Fruit fly (Drosophila melanogaster) whole organism, adult: ENCODE results near the gene sgg.

Experiments
- CG11617 ChIP-seq: fragments of 200-800 bp; sonication (Bioruptor generic); optimal IDR thresholded peaks from 2 replicates; lab custom pipeline; 2017; ENCODE audit warnings: mild to moderate bottlenecking, missing biosample characterization, missing genetic modification reagents, missing genetic modification characterization
- CG12768 ChIP-seq: fragments of 200-800 bp; sonication (Bioruptor generic); optimal IDR thresholded peaks from 2 replicates; lab custom pipeline; 2017; ENCODE audit warnings: missing biosample characterization, missing genetic modification characterization, mild to moderate bottlenecking, moderate library complexity, missing genetic modification reagents
- CG14711 ChIP-seq: fragments of 200-800 bp; sonication (Bioruptor generic); optimal IDR thresholded peaks from 2 replicates; lab custom pipeline; 2018; ENCODE audit warnings: missing biosample characterization, mild to moderate bottlenecking, missing genetic modification characterization, moderate library complexity
- CG1620 ChIP-seq: fragments of 200-800 bp; sonication (Bioruptor generic); optimal IDR thresholded peaks from 2 replicates; lab custom pipeline; 2016; ENCODE audit warnings: missing biosample characterization, missing genetic modification characterization
- CG33017 ChIP-seq: fragments of 200-800 bp; sonication (Bioruptor generic); optimal IDR thresholded peaks from 2 replicates; lab custom pipeline; 2018; ENCODE audit warnings: missing biosample characterization, mild to moderate bottlenecking, missing genetic modification characterization, moderate library complexity
- CG5204 ChIP-seq: fragments of 200-800 bp; sonication (Bioruptor generic); optimal IDR thresholded peaks from 2 replicates; lab custom pipeline; 2016; ENCODE audit warnings: missing biosample characterization, missing genetic modification characterization
- CG7045 ChIP-seq: fragments of 200-800 bp; sonication (Bioruptor generic); optimal IDR thresholded peaks from 2 replicates; lab custom pipeline; 2017; ENCODE audit warnings: missing biosample characterization, mild to moderate bottlenecking, missing genetic modification characterization
- CG7101 ChIP-seq: fragments of 200-800 bp; sonication (Bioruptor generic); optimal IDR thresholded peaks from 2 replicates; lab custom pipeline; 2018; ENCODE audit warnings: missing biosample characterization, mild to moderate bottlenecking, missing genetic modification characterization, moderate library complexity
- Clk ChIP-seq: fragments of 200-800 bp; sonication (Bioruptor generic); optimal IDR thresholded peaks from 2 replicates; lab custom pipeline; 2017; ENCODE audit warnings: missing biosample characterization, missing genetic modification characterization
- Crg-1 ChIP-seq: fragments of 200-800 bp; sonication (Bioruptor generic); optimal IDR thresholded peaks from 2 replicates; lab custom pipeline; 2016; ENCODE audit warnings: missing biosample characterization, missing genetic modification characterization
- Hr96 ChIP-seq: fragments of 200-800 bp; sonication (Bioruptor generic); optimal IDR thresholded peaks from 2 replicates; lab custom pipeline; 2016; ENCODE audit warnings: missing biosample characterization, missing genetic modification characterization
- Mnt ChIP-seq: fragments of 200-800 bp; sonication (Bioruptor generic); optimal IDR thresholded peaks from 2 replicates; lab custom pipeline; 2016; ENCODE audit warnings: missing biosample characterization, mild to moderate bottlenecking, missing genetic modification characterization
- bab1 ChIP-seq: fragments of 200-800 bp; sonication (Bioruptor generic); optimal IDR thresholded peaks from 3 replicates; lab custom pipeline; 2019; ENCODE audit warnings: missing biosample characterization, mild to moderate bottlenecking, missing genetic modification characterization, moderate library complexity
- cic ChIP-seq: fragments of 200-800 bp; sonication (Bioruptor generic); optimal IDR thresholded peaks from 2 replicates; lab custom pipeline; 2017; ENCODE audit warnings: missing biosample characterization, mild to moderate bottlenecking, missing genetic modification characterization, moderate library complexity
- cnc ChIP-seq, 2 experiments: fragments of >200 bp; optimal IDR thresholded peaks; 2 replicates each; lab custom pipeline; 2017
- kay ChIP-seq: fragments of 200-800 bp; sonication (Bioruptor generic); peaks from one replicate; lab custom pipeline; 2016; ENCODE audit warnings: missing biosample characterization, missing genetic modification characterization, borderline replicate concordance
- ovo ChIP-seq: fragments of 200-800 bp; sonication (Bioruptor generic); optimal IDR thresholded peaks from 2 replicates; lab custom pipeline; 2016; ENCODE audit warnings: missing biosample characterization, missing genetic modification characterization
- pad ChIP-seq: fragments of 200-800 bp; sonication (Bioruptor generic); optimal IDR thresholded peaks from 3 replicates; lab custom pipeline; 2017; ENCODE audit warnings: missing biosample characterization, missing genetic modification characterization, mild to moderate bottlenecking, moderate library complexity, missing genetic modification reagents
- tj ChIP-seq: fragments of 200-800 bp; sonication (Bioruptor generic); optimal IDR thresholded peaks from 3 replicates; lab custom pipeline; 2017; ENCODE audit warnings: missing biosample characterization, mild to moderate bottlenecking, missing genetic modification characterization, moderate library complexity
- toe ChIP-seq: fragments of 200-800 bp; sonication (Bioruptor generic); optimal IDR thresholded peaks from 2 replicates; lab custom pipeline; 2016; ENCODE audit warnings: missing biosample characterization, missing genetic modification characterization

The sgg gene

DNA sequence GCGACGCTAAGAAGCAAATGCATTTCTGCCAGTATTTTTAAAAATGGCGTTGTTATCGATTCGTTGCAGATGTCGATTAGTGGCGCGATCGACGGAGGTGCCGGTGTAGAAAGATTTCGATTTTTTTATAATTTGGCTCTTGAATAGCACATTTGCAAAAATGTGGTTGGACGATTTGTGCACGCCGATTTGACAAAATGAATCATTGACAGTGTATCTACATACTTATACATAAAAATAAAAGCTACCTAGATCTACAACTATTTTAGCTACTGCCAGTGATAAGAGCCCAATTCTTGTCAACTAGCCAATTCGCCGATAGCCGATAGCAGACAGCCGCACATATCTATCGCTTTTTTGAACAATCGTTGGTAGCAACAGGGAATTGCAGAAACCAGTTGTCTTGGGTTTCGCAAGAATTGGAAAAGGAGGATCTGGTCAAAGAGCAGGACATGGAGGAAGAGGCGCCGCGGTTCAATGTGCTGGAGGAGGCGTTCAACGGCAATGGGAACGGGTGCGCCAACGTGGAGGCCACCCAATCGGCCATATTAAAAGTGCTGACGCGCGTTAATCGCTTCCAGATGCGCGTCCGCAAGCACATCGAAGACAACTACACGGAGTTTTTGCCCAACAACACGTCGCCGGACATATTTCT lies 29.8 kb upstream of the sgg start, which contains the start of the genes Klp3A and Zw10:
Klp3A (minus strand) TSS at position 202 of the 655 bp plus-strand sequence.
Zw10 (plus strand) TSS at position 347 of the 655 bp plus-strand sequence.
- TF ChIP-seq tj (GFP tag; lab: Kevin White, UChicago) (peak; percentile 93), CG33017 (no peak), cic (GFP tag; lab: Kevin White, UChicago) (no peak), CG7045 (GFP tag; lab: Kevin White, UChicago) (no peak), CG11617 (GFP tag; lab: Kevin White, UChicago) (no peak), Hr96 (GFP tag; lab: Kevin White, UChicago) (no peak), toe (GFP tag; lab: Kevin White, UChicago) (no peak), CG7101 (tag; lab: Kevin White, UChicago) (peak; percentile 31), CG14711 (tag; lab: Kevin White, UChicago) (peak; percentile 16), Mnt (peak; percentile 36), bab1 (GFP tag; lab: Kevin White, UChicago) (peak; percentile 71), Crg-1 (GFP tag; lab: Kevin White, UChicago) (no peak), kay (no peak), ovo (GFP tag; lab: Kevin White, UChicago) (no peak), Clk (no peak), pad (GFP tag; lab: Kevin White, UChicago) (no peak), CG1620 (peak; percentile 12), CG5204 (GFP tag; lab: Kevin White, UChicago) (no peak), CG12768 (no peak), cnc (optimal IDR thresholded peaks at IDR 0.05; lab: Kevin White, UChicago) (no peak)

DNA sequence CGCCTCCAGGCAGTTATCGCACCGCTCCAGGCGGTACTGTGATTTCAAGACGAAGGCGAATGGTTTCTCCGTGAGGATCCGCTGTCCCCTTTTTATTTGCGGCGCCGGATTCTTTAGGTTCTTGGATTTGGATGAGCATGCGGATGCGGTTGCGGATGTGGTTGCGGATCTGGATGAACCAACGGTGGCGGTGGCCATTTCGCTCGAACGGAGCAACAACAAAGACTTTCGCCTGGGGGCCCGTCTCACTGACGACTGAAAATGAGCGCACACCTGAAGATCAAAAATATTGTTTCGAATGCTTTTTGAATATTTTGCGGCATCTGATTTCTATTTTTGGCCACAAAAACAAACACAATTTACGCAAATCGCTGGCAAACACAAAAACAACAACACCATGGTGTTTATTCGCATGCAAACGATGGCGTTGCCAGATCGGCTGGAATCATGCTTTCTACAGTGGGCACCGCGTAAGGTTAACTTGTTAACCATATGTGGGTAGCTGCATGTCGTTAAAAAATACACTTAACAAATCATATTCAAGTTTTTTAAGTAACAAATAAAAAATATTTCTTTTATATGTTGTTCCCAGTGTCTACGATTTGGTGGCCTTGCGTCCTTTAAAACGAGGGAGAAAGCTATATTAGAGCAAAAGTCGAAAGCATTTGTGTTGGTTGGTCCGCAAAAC lies 25.1 kb upstream of the sgg start, which contains the start of gene Smyd3:
Smyd3 (minus strand) TSS at position 407 of the 688 bp plus-strand sequence.
- peak; percentile 46 for TF ChIP-seq CG7045 (GFP tag; lab: Kevin White, UChicago)
- peak; percentile 83 for TF ChIP-seq Mnt
- peak; percentile 61 for TF ChIP-seq toe (GFP tag; lab: Kevin White, UChicago)
- peak; percentile 50 for TF ChIP-seq pad (GFP tag; lab: Kevin White, UChicago)
- peak; percentile 74 for TF ChIP-seq CG11617 (GFP tag; lab: Kevin White, UChicago)
- TF ChIP-seq CG5204 (GFP tag; lab: Kevin White, UChicago), result no peak
- TF ChIP-seq Hr96 (GFP tag; lab: Kevin White, UChicago), result no peak
- TF ChIP-seq cnc (optimal IDR thresholded peaks at IDR 0.05; lab: Kevin White, UChicago), result no peak
- peak; percentile 81 for TF ChIP-seq bab1 (GFP tag; lab: Kevin White, UChicago)
- TF ChIP-seq ovo (GFP tag; lab: Kevin White, UChicago), result no peak
- peak; percentile 52 for TF ChIP-seq CG1620
- TF ChIP-seq CG12768, result peak; percentile 68
- no peak for TF ChIP-seq kay
- peak; percentile 40 for TF ChIP-seq tj (GFP tag; lab: Kevin White, UChicago)
- peak; percentile 30 for TF ChIP-seq Clk
- TF ChIP-seq CG33017, result peak; percentile 77
- peak; percentile 62 for TF ChIP-seq CG14711 (tag; lab: Kevin White, UChicago)
- TF ChIP-seq cic (GFP tag; lab: Kevin White, UChicago), result peak; percentile 44
- TF ChIP-seq CG7101 (tag; lab: Kevin White, UChicago), result peak; percentile 61
- TF ChIP-seq Crg-1 (GFP tag; lab: Kevin White, UChicago), result peak; percentile 57

DNA sequence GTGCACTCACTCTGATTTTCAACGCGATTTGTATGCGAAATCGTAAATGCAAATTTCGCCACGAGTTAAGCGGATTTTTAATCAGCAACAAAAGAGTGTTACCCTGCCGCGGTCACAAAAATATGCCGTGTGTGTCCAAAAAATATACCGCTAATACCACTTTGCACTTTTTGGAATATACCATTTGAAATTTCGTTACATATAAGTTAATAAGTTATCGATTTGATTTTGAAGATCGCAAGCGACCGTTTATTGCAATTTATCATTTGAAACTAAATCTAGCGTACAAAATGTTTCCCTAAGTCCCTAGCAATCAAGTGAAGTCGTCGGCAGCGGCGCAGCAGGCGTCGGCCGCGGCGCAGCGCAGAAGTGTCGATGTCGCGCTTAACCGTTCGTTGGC lies 23.5 kb upstream of the sgg start, which contains the start of gene eIF3g1:
eIF3g1 (minus strand) TSS at position 101 of the 400 bp plus-strand sequence.
- TF ChIP-seq Mnt, result peak; percentile 22

DNA sequence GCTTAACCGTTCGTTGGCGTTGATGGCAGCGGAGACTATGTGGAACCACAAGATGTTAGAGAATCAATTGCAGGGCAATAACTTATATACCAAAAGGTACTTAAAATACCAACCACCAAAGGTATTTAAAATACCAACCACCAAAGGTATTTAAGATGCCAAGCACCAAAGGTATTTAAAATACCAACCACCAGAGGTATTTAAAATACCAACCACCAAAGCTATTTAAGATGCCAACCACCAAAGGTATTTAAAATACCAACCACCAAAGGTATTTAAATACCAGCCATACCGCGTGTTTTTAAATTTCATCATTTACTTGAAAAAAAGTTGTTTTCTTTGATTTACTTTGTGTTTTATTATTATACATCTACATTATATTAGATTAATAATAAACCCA lies 16.3 kb upstream of the sgg start:
- TF ChIP-seq Clk, result no peak
- TF ChIP-seq CG14711 (tag; lab: Kevin White, UChicago), result no peak
- TF ChIP-seq Mnt, result no peak
- TF ChIP-seq tj (GFP tag; lab: Kevin White, UChicago), result no peak
- no peak for TF ChIP-seq CG7101 (tag; lab: Kevin White, UChicago)
- TF ChIP-seq ovo (GFP tag; lab: Kevin White, UChicago), result no peak
- no peak for TF ChIP-seq cic (GFP tag; lab: Kevin White, UChicago)
- no peak for TF ChIP-seq toe (GFP tag; lab: Kevin White, UChicago)
- TF ChIP-seq CG5204 (GFP tag; lab: Kevin White, UChicago), result no peak
- TF ChIP-seq CG12768, result no peak
- TF ChIP-seq cnc (optimal IDR thresholded peaks at IDR 0.05; lab: Kevin White, UChicago), result no peak

- TF ChIP-seq kay, result no peak
- peak; percentile 88 for TF ChIP-seq CG11617 (GFP tag; lab: Kevin White, UChicago)
- TF ChIP-seq CG12768, result peak; percentile 97
- peak; percentile 30 for TF ChIP-seq ovo (GFP tag; lab: Kevin White, UChicago)
- TF ChIP-seq CG33017, result peak; percentile 83
- no peak for TF ChIP-seq cnc (optimal IDR thresholded peaks at IDR 0.05; lab: Kevin White, UChicago)
- TF ChIP-seq CG7045 (GFP tag; lab: Kevin White, UChicago), result peak; percentile 79
- TF ChIP-seq Hr96 (GFP tag; lab: Kevin White, UChicago), result no peak
- peak; percentile 60 for TF ChIP-seq cic (GFP tag; lab: Kevin White, UChicago)
- TF ChIP-seq Clk, result peak; percentile 67
- no peak for TF ChIP-seq CG5204 (GFP tag; lab: Kevin White, UChicago)
- no peak for TF ChIP-seq toe (GFP tag; lab: Kevin White, UChicago)
- TF ChIP-seq CG1620, result peak; percentile 48
- peak; percentile 84 for TF ChIP-seq CG14711 (tag; lab: Kevin White, UChicago)
- TF ChIP-seq Mnt, result peak; percentile 61
- peak; percentile 88 for TF ChIP-seq CG7101 (tag; lab: Kevin White, UChicago)
- TF ChIP-seq pad (GFP tag; lab: Kevin White, UChicago), result peak; percentile 75
- peak; percentile 87 for TF ChIP-seq tj (GFP tag; lab: Kevin White, UChicago)
- peak; percentile 84 for TF ChIP-seq bab1 (GFP tag; lab: Kevin White, UChicago)
- TF ChIP-seq Crg-1 (GFP tag; lab: Kevin White, UChicago), result peak; percentile 51
These were observed 14.1 kb upstream of the sgg start, which contains the start of the genes Tsp3A and Seipin for dm6 chrX:2619651-2620050. Gene Tsp3A, minus strand, starts transcription at chrX:2619738. Gene Seipin, plus strand, starts transcription at chrX:2619799.
